Fruit fly (Drosophila melanogaster) Kc167 (cell line): ENCODE measurements around the gene CYLD.

Source experiments
- h ChIP-seq: fragments of >200 bp; optimal IDR thresholded peaks from 3 replicates; lab custom pipeline; 2018; ENCODE audit warnings: missing external identifiers
- psq ChIP-seq: fragments of >200 bp; optimal IDR thresholded peaks from 2 replicates; lab custom pipeline; 2017; ENCODE audit warnings: missing external identifiers

dm6 chr2L:10299077-10299809 is 404 bp downstream of the CYLD start:
- no peak for TF ChIP-seq h (lab: Kevin White, UChicago)
- TF ChIP-seq psq (lab: Kevin White, UChicago), result no peak
